Fruit fly (Drosophila melanogaster): ENCODE data around the gene ppan.

DNA sequence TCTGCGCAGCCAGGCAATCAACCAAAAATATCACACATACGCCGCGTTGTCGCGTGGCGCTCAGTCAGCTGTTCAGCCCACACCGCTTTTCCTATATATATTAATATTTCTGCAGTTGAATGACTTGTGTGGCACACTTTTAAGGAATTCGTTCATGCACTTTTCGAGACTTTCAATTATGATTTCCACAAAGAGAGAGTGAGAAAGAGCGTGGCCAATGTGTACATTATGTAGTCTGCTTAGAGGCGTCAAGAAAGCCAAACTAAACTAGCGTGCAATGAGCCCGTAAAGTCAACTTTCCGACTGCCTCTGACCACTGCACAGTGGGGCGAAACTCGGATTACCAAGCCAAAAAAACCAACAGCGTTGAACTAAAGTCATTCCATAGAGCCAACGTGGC, 38.1 kb downstream of the ppan start:
- TF ChIP-seq CG7045 (GFP tag; optimal IDR thresholded peaks at IDR 0.05) = no peak
- no peak for TF ChIP-seq kay (GFP tag; ENCODE audit: borderline replicate concordance)
- no peak for TF ChIP-seq bab1 (GFP tag; optimal IDR thresholded peaks at IDR 0.05)
- TF ChIP-seq CG14711 (tag; optimal IDR thresholded peaks at IDR 0.05) = no peak
- no peak for TF ChIP-seq tj (GFP tag; optimal IDR thresholded peaks at IDR 0.05)
- no peak for TF ChIP-seq ovo (GFP tag; optimal IDR thresholded peaks at IDR 0.05)
- no peak for TF ChIP-seq CG7101 (tag; optimal IDR thresholded peaks at IDR 0.05)
- TF ChIP-seq toe (GFP tag; optimal IDR thresholded peaks at IDR 0.05) = no peak
- TF ChIP-seq CG33017 (tag; optimal IDR thresholded peaks at IDR 0.05) = no peak
- no peak for TF ChIP-seq Clk (GFP tag; optimal IDR thresholded peaks at IDR 0.05)
- TF ChIP-seq CG11617 (GFP tag; optimal IDR thresholded peaks at IDR 0.05) = no peak
